Worm (Caenorhabditis elegans) whole organism, late embryonic: ENCODE results near the gene C44C10.3.

Source experiments
- K02D7.2 ChIP-seq: sonication (generic microtip); optimal IDR thresholded peaks from 2 replicates; lab custom pipeline; 2017; ENCODE audit warnings: mild to moderate bottlenecking, missing genetic modification characterization, missing compliant biosample characterization
- K09A11.1 ChIP-seq: sonication (generic microtip); optimal IDR thresholded peaks from 2 replicates; lab custom pipeline; 2017; ENCODE audit warnings: antibody characterized with exemption, mild to moderate bottlenecking, missing genetic modification characterization, missing compliant biosample characterization; ENCODE audit not compliant: insufficient read depth
- T23F11.4 ChIP-seq: fragments of 200-800 bp; sonication (Bioruptor generic); optimal IDR thresholded peaks from 2 replicates; lab custom pipeline; 2018; ENCODE audit warnings: mild to moderate bottlenecking, missing genetic modification characterization, missing compliant biosample characterization
- ama-1 ChIP-seq: fragments of 150-350 bp; optimal IDR thresholded peaks from 2 replicates; lab custom pipeline; 2014
- ceh-18 ChIP-seq: sonication (generic microtip); optimal IDR thresholded peaks from 2 replicates; lab custom pipeline; 2016; ENCODE audit warnings: missing genetic modification characterization, missing compliant biosample characterization
- ceh-22 ChIP-seq: sonication (generic microtip); optimal IDR thresholded peaks from 2 replicates; lab custom pipeline; 2017; ENCODE audit warnings: missing biosample characterization, missing genetic modification characterization
- ceh-31 ChIP-seq: sonication (generic microtip); optimal IDR thresholded peaks from 2 replicates; lab custom pipeline; 2016; ENCODE audit warnings: missing genetic modification characterization, missing compliant biosample characterization
- ceh-45 ChIP-seq: fragments of 200-800 bp; sonication (Bioruptor generic); IDR thresholded peaks from 2 replicates; pipeline ENCODE4 v1.3.6; 2022; ENCODE audit warnings: missing genetic modification reagents, missing genetic modification characterization, missing compliant biosample characterization
- ceh-48 ChIP-seq: sonication (generic microtip); optimal IDR thresholded peaks from 2 replicates; lab custom pipeline; 2016; ENCODE audit warnings: missing genetic modification characterization, inconsistent platforms, missing compliant biosample characterization
- ceh-9 ChIP-seq: sonication (generic microtip); optimal IDR thresholded peaks from 2 replicates; lab custom pipeline; 2016; ENCODE audit warnings: mild to moderate bottlenecking, missing genetic modification characterization, inconsistent platforms, missing compliant biosample characterization
- che-1 ChIP-seq: sonication (generic microtip); optimal IDR thresholded peaks from 2 replicates; lab custom pipeline; 2016; ENCODE audit warnings: mild to moderate bottlenecking, missing genetic modification characterization, missing compliant biosample characterization
- dve-1 ChIP-seq: sonication (generic microtip); optimal IDR thresholded peaks from 2 replicates; lab custom pipeline; 2017; ENCODE audit warnings: antibody characterized with exemption, mild to moderate bottlenecking, missing genetic modification characterization, missing compliant biosample characterization
- elt-4 ChIP-seq: sonication (generic microtip); optimal IDR thresholded peaks from 2 replicates; lab custom pipeline; 2016; ENCODE audit warnings: missing genetic modification characterization, missing compliant biosample characterization
- ets-4 ChIP-seq: sonication (generic microtip); optimal IDR thresholded peaks from 2 replicates; lab custom pipeline; 2016; ENCODE audit warnings: missing genetic modification characterization, missing compliant biosample characterization
- eyg-1 ChIP-seq: sonication (generic microtip); optimal IDR thresholded peaks from 2 replicates; lab custom pipeline; 2016; ENCODE audit warnings: missing genotype, missing genetic modification characterization, missing compliant biosample characterization
- fax-1 ChIP-seq: sonication (generic microtip); optimal IDR thresholded peaks from 2 replicates; lab custom pipeline; 2016; ENCODE audit warnings: missing genotype, missing genetic modification characterization, missing compliant biosample characterization
- fkh-6 ChIP-seq: sonication (generic microtip); optimal IDR thresholded peaks from 2 replicates; lab custom pipeline; 2016; ENCODE audit warnings: missing genetic modification characterization, missing compliant biosample characterization
- hlh-13 ChIP-seq: fragments of 200-800 bp; sonication (Bioruptor generic); optimal IDR thresholded peaks from 2 replicates; lab custom pipeline; 2018; ENCODE audit warnings: mild to moderate bottlenecking, missing genetic modification characterization, missing compliant biosample characterization
- hlh-8 ChIP-seq: sonication (generic microtip); optimal IDR thresholded peaks from 2 replicates; lab custom pipeline; 2016; ENCODE audit warnings: missing genotype, missing genetic modification characterization, missing compliant biosample characterization
- nfya-1 ChIP-seq: sonication (generic microtip); optimal IDR thresholded peaks from 2 replicates; lab custom pipeline; 2017; ENCODE audit warnings: missing genetic modification characterization, mild to moderate bottlenecking, missing compliant biosample characterization, antibody characterized with exemption, moderate library complexity
- nhr-11 ChIP-seq: fragments of 150-350 bp; optimal IDR thresholded peaks from 2 replicates; lab custom pipeline; 2014; ENCODE audit warnings: missing biosample characterization, missing genetic modification characterization
- nhr-232 ChIP-seq: sonication (generic microtip); optimal IDR thresholded peaks from 2 replicates; lab custom pipeline; 2016; ENCODE audit warnings: missing genetic modification characterization, missing compliant biosample characterization
- pax-1 ChIP-seq: fragments of 150-350 bp; optimal IDR thresholded peaks from 2 replicates; lab custom pipeline; 2014; ENCODE audit warnings: missing biosample characterization, missing genetic modification characterization
- pha-2 ChIP-seq: sonication (generic microtip); optimal IDR thresholded peaks from 2 replicates; lab custom pipeline; 2017; ENCODE audit warnings: mild to moderate bottlenecking, missing genetic modification characterization, missing compliant biosample characterization
- pqm-1 ChIP-seq: sonication (generic microtip); optimal IDR thresholded peaks from 2 replicates; lab custom pipeline; 2016; ENCODE audit warnings: missing genetic modification characterization, missing compliant biosample characterization
- pros-1 ChIP-seq: fragments of 150-350 bp; optimal IDR thresholded peaks from 2 replicates; lab custom pipeline; 2014; ENCODE audit warnings: missing biosample characterization, missing genetic modification reagents, missing genetic modification characterization
- ref-2 ChIP-seq: sonication (generic microtip); optimal IDR thresholded peaks from 2 replicates; lab custom pipeline; 2016; ENCODE audit warnings: missing genetic modification characterization, missing compliant biosample characterization
- rnt-1 ChIP-seq: sonication (generic microtip); optimal IDR thresholded peaks from 2 replicates; lab custom pipeline; 2016; ENCODE audit warnings: missing genetic modification characterization, missing compliant biosample characterization
- tbx-7 ChIP-seq: sonication (generic microtip); optimal IDR thresholded peaks from 2 replicates; lab custom pipeline; 2016; ENCODE audit warnings: missing genotype, missing genetic modification characterization, missing compliant biosample characterization
- unc-3 ChIP-seq, 2 experiments: fragments of 200-800 bp in 1 of 2; sonication (Bioruptor generic) in 1 of 2; sonication (generic microtip) in 1 of 2; conservative IDR thresholded peaks in 1 of 2; optimal IDR thresholded peaks in 1 of 2; 2 replicates each; pipeline versions ENCODE4 v1.3.6 to Lab custom; 2016 to 2022; ENCODE audit warnings: missing compliant biosample characterization in 2 of 2, missing genetic modification characterization in 2 of 2, missing genetic modification reagents in 1 of 2
- unc-42 ChIP-seq: sonication (generic microtip); optimal IDR thresholded peaks from 2 replicates; lab custom pipeline; 2016; ENCODE audit warnings: missing genotype, missing genetic modification characterization, missing compliant biosample characterization
- unc-55 ChIP-seq: sonication (generic microtip); optimal IDR thresholded peaks from 2 replicates; lab custom pipeline; 2017; ENCODE audit warnings: missing biosample characterization, missing genetic modification reagents, missing genetic modification characterization
- unc-86 ChIP-seq: sonication (generic microtip); optimal IDR thresholded peaks from 2 replicates; lab custom pipeline; 2016; ENCODE audit warnings: missing genetic modification characterization, missing compliant biosample characterization

Gene C44C10.3

ce11 chrX:11700263-11700662, 2.1 kb upstream of the C44C10.3 start, which contains the start of gene C44C10.15:
Gene C44C10.15, minus strand, starts transcription at chrX:11700363.
- TF ChIP-seq eyg-1 (tag; lab: Kevin White, UChicago) (no peak), K09A11.1 (tag; lab: Kevin White, UChicago) (no peak), pha-2 (no peak)

ce11 chrX:11710229-11710628, 7.9 kb downstream of the C44C10.3 start, which contains the start of gene C44C10.11:
Gene C44C10.11, minus strand, starts transcription at chrX:11710343.
- TF ChIP-seq nfya-1 (no peak), unc-42 (tag; lab: Kevin White, UChicago) (peak; percentile 11)

DNA sequence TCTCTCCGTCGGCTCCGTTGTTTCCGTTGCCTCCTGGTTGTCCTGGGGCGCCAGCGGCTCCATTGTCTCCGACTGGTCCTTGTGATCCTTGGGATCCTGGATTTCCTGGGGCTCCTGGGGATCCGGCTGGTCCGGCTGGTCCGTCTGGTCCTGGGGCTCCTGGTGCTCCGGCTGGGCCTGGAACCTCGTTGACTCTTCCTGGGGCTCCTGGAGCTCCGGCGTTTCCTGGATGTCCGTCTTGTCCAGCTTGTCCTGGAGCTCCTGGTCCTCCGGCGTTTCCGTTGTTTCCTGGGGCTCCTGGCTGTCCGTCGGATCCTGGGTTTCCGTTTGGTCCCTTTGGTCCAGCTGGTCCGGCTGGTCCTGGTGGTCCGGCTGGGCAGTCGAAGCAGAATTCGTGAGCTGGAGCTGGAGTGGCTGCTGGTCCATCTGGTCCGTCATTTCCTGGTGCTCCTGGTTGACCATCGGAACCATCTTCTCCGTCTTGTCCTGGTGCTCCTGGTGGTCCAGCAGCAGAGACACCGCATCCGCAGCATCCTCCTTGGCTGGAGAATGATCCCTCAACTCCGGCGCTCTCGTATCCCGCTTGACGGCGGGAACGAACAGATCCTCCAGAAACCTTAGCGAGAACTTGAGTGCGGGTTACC, 9.2 kb downstream of the C44C10.3 start:
- no peak for TF ChIP-seq K02D7.2 (tag; lab: Kevin White, UChicago)
- TF ChIP-seq ceh-45 (GFP tag; lab: Robert Waterston, UW): 0 out of 2 replicates have a peak, but pooled peaks have one; percentile 14
- TF ChIP-seq elt-4 (tag; lab: Kevin White, UChicago): peak; percentile 69
- no peak for TF ChIP-seq ref-2 (tag; lab: Kevin White, UChicago)

ce11 chrX:11712230-11712853, 10.0 kb downstream of the C44C10.3 start, which contains the start of gene col-180:
Gene col-180, minus strand, starts transcription at chrX:11712280.
- TF ChIP-seq tbx-7 (tag; lab: Kevin White, UChicago) (no peak), pha-2 (no peak), T23F11.4 (GFP tag; lab: Kevin White, UChicago) (no peak), nhr-232 (tag; lab: Kevin White, UChicago) (no peak), hlh-13 (no peak), pqm-1 (tag; lab: Kevin White, UChicago) (no peak), unc-3 (GFP tag; conservative IDR thresholded peaks at IDR 0.05; lab: Robert Waterston, UW) (no peak), unc-3 (tag; optimal IDR thresholded peaks at IDR 0.05; lab: Kevin White, UChicago) (no peak), ceh-18 (tag; lab: Kevin White, UChicago) (no peak), hlh-8 (tag; lab: Kevin White, UChicago) (no peak)
- TF ChIP-seq, all 69 proteins: peak for 0

- TF ChIP-seq ceh-9 (tag; lab: Kevin White, UChicago): no peak
- no peak for TF ChIP-seq ceh-45 (GFP tag; lab: Robert Waterston, UW)
- TF ChIP-seq fkh-6 (tag; lab: Kevin White, UChicago): no peak
- no peak for TF ChIP-seq dve-1 (tag; lab: Kevin White, UChicago)
- no peak for TF ChIP-seq pax-1 (tag; lab: Kevin White, UChicago)
- TF ChIP-seq unc-55 (GFP tag; lab: Kevin White, UChicago): no peak
- no peak for TF ChIP-seq pha-2
- no peak for TF ChIP-seq ama-1 (lab: Kevin White, UChicago)
- TF ChIP-seq unc-86 (tag; lab: Kevin White, UChicago): no peak
- no peak for TF ChIP-seq ceh-22 (tag; lab: Kevin White, UChicago)
- no peak for TF ChIP-seq ceh-48 (tag; lab: Kevin White, UChicago)
- no peak for TF ChIP-seq ceh-31 (tag; lab: Kevin White, UChicago)
- no peak for TF ChIP-seq nhr-232 (tag; lab: Kevin White, UChicago)
- no peak for TF ChIP-seq ets-4 (tag; lab: Kevin White, UChicago)
- no peak for TF ChIP-seq che-1
These were observed 14.2 kb downstream of the C44C10.3 start, which contains the start of gene C44C10.9 for ce11 chrX:11716463-11716960. Gene C44C10.9, minus strand, starts transcription at chrX:11716513.

DNA sequence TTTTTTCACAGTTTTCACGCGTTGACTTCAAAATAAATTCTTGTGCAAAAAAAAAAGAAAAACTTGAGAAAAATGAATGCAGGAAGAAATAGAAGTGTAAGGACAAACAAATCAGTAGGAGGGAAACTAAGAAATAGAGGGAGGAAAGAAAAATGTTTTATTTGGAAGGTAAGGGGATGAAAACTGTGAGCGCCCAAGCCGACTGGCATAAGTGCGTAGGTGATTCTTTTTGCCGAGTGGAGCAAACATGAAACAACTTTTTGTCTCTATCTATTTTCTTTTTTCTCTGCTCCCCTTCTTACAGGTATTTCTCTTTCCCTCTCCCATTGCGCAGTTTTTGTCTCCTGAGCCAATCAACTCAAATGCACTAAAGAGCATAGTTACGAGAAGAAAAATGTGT, 16.4 kb downstream of the C44C10.3 start:
- TF ChIP-seq ceh-18 (tag; lab: Kevin White, UChicago) (peak; percentile 14), eyg-1 (tag; lab: Kevin White, UChicago) (no peak), pros-1 (tag; lab: Kevin White, UChicago) (no peak), rnt-1 (tag; lab: Kevin White, UChicago) (no peak), fax-1 (no peak), nhr-11 (tag; lab: Kevin White, UChicago) (no peak), nhr-232 (tag; lab: Kevin White, UChicago) (no peak)
